Worm (Caenorhabditis elegans): ENCODE results near the gene T24B8.7.

T24B8.7 gene

ce11 chrII:9013341-9013740 is 40.1 kb downstream of the T24B8.7 start (continued):
- TF ChIP-seq pag-3 (tag; optimal IDR thresholded peaks at IDR 0.05; ENCODE audit: borderline replicate concordance, insufficient read depth), result no peak
- no peak for TF ChIP-seq C34B4.2 (tag; optimal IDR thresholded peaks at IDR 0.05)
- no peak for TF ChIP-seq mef-2 (tag; optimal IDR thresholded peaks at IDR 0.05)
- TF ChIP-seq lsy-2 (tag; optimal IDR thresholded peaks at IDR 0.05), result peak in 1 of 2 experiments; percentile 0
- TF ChIP-seq efl-1 (optimal IDR thresholded peaks at IDR 0.05), result no peak
- TF ChIP-seq efl-1 (GFP tag; optimal IDR thresholded peaks at IDR 0.05 in 1 of 2), result peak in 1 of 2 experiments; percentile 93

ce11 chrII:9010708-9011107 is 42.8 kb downstream of the T24B8.7 start:
- TF ChIP-seq ama-1 (optimal IDR thresholded peaks at IDR 0.05), result no peak
- TF ChIP-seq efl-3 (GFP tag; optimal IDR thresholded peaks at IDR 0.05), result no peak
- no peak for TF ChIP-seq nhr-19 (GFP tag; conservative IDR thresholded peaks at IDR 0.05)
- TF ChIP-seq nhr-20 (tag; optimal IDR thresholded peaks at IDR 0.05), result no peak
- no peak for TF ChIP-seq unc-62 (GFP tag; optimal IDR thresholded peaks at IDR 0.05)
- no peak for TF ChIP-seq dpl-1 (GFP tag; optimal IDR thresholded peaks at IDR 0.05)
- TF ChIP-seq swsn-7 (tag; optimal IDR thresholded peaks at IDR 0.05), result no peak
- TF ChIP-seq hpl-2 (GFP tag; optimal IDR thresholded peaks at IDR 0.05), result no peak
- TF ChIP-seq ceh-82 (tag; optimal IDR thresholded peaks at IDR 0.05), result peak in 1 of 3 experiments; percentile 12
- peak; percentile 74 for TF ChIP-seq lin-14 (GFP tag; optimal IDR thresholded peaks at IDR 0.05)
- no peak for TF ChIP-seq elt-2 (tag; optimal IDR thresholded peaks at IDR 0.05)
- TF ChIP-seq nhr-77 (tag; optimal IDR thresholded peaks at IDR 0.05), result no peak
- TF ChIP-seq F16B12.6 (tag; optimal IDR thresholded peaks at IDR 0.05), result no peak
- no peak for TF ChIP-seq vab-15 (tag; optimal IDR thresholded peaks at IDR 0.05)
- no peak for TF ChIP-seq hlh-17 (GFP tag; optimal IDR thresholded peaks at IDR 0.05; ENCODE audit: borderline replicate concordance)
- no peak for TF ChIP-seq unc-30 (tag; optimal IDR thresholded peaks at IDR 0.05)

DNA sequence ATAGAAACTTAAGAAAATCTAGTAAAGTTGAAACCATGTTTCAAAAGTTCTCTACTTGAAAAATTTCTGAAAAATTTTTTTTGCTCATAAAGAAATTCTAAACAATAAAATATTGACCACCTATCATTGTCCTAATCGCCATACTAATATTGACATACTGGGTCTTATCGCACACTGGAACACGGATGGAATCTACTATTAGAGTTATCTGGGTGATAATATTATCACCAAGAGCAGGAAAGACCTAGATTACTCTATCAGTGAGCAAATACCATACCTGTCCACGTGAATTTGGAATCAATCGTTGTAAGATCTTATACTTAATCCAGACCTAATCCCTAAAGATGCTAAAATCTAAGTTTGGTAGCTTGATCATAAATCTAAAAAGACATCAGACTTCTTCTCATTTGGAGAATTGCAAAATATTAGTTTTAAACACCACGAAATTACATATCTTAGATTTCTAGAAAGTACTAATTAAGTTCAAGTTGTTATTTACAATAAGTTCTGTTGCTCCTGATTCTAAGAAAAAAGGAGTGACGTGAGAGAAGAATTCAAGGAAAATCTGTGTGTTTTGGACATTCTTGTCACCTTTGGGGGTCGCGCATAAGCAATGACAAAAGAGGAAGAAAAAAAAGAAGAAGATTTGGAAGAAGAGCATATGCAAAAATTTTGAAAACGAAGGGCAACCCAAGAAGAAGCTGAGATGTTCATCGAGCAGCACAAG is 43.3 kb downstream of the T24B8.7 start:
- peak; percentile 52 for TF ChIP-seq tlp-1 (tag; optimal IDR thresholded peaks at IDR 0.05)
- peak; percentile 84 for TF ChIP-seq nhr-71 (tag; optimal IDR thresholded peaks at IDR 0.05)
- TF ChIP-seq aha-1 (tag; optimal IDR thresholded peaks at IDR 0.05), result no peak
- peak; percentile 76 for TF ChIP-seq pqm-1 (tag; optimal IDR thresholded peaks at IDR 0.05)
- TF ChIP-seq pax-3 (tag; optimal IDR thresholded peaks at IDR 0.05), result peak; percentile 67
- TF ChIP-seq elt-2 (tag; optimal IDR thresholded peaks at IDR 0.05), result peak; percentile 88
- TF ChIP-seq C04F5.9 (tag; optimal IDR thresholded peaks at IDR 0.05), result no peak
- peak; percentile 35 for TF ChIP-seq sox-4 (tag; optimal IDR thresholded peaks at IDR 0.05)
- peak; percentile 57 for TF ChIP-seq nhr-47 (tag; optimal IDR thresholded peaks at IDR 0.05)
- TF ChIP-seq dsc-1 (tag; optimal IDR thresholded peaks at IDR 0.05), result peak; percentile 55
- TF ChIP-seq fkh-8 (tag; optimal IDR thresholded peaks at IDR 0.05), result peak; percentile 82
- no peak for TF ChIP-seq efl-1 (optimal IDR thresholded peaks at IDR 0.05)
- peak in 1 of 2 experiments; percentile 59 for TF ChIP-seq efl-1 (GFP tag; optimal IDR thresholded peaks at IDR 0.05 in 1 of 2)
- TF ChIP-seq egl-27 (tag; optimal IDR thresholded peaks at IDR 0.05), result no peak

DNA sequence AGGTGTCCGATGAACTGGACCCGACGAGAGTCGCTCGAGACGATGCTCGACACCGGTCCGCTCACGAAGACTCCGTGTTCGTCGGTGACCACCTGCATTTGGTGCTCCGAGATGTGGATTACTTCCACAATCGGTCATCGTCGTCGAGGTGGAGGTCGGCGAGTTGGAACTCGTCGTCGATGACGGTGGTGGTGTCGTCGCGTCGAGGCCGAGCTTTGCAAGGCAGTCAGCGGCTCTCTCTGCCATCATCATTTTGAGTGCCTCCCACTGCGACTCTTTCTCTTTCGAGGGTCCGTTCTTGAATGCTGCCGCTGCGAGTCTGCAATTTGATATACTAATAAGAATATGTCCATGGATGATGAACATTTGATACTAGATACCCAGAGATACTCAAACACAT is 45.7 kb downstream of the T24B8.7 start:
- TF ChIP-seq skn-1 (tag; optimal IDR thresholded peaks at IDR 0.05) (no peak), grh-1 (GFP tag; IDR thresholded peaks at IDR 0.05) (no peak), snu-23 (GFP tag; optimal IDR thresholded peaks at IDR 0.05) (no peak), ceh-88 (GFP tag; IDR thresholded peaks at IDR 0.05) (no peak), unc-30 (tag; optimal IDR thresholded peaks at IDR 0.05) (no peak), pax-3 (tag; optimal IDR thresholded peaks at IDR 0.05) (no peak), Y116A8C.19 (tag; optimal IDR thresholded peaks at IDR 0.05; ENCODE audit: borderline replicate concordance) (no peak), lir-3 (tag; optimal IDR thresholded peaks at IDR 0.05; ENCODE audit: poor library complexity) (no peak), fos-1 (tag; optimal IDR thresholded peaks at IDR 0.05) (no peak), sptf-1 (tag; optimal IDR thresholded peaks at IDR 0.05) (no peak), sox-4 (tag; optimal IDR thresholded peaks at IDR 0.05) (no peak), tbx-2 (tag; optimal IDR thresholded peaks at IDR 0.05) (no peak), ztf-11 (tag; optimal IDR thresholded peaks at IDR 0.05) (no peak), snpc-4 (tag; optimal IDR thresholded peaks at IDR 0.05) (no peak)
